Fruit fly (Drosophila melanogaster) S2 (cell line): ENCODE measurements around the gene nero.

Experiments
- CG8478 ChIP-seq: fragments of >200 bp; optimal IDR thresholded peaks from 2 replicates; lab custom pipeline; 2018
- CTCF ChIP-seq, 2 experiments: fragments of >200 bp; optimal IDR thresholded peaks; 2 replicates each; lab custom pipeline; 2018

DNA sequence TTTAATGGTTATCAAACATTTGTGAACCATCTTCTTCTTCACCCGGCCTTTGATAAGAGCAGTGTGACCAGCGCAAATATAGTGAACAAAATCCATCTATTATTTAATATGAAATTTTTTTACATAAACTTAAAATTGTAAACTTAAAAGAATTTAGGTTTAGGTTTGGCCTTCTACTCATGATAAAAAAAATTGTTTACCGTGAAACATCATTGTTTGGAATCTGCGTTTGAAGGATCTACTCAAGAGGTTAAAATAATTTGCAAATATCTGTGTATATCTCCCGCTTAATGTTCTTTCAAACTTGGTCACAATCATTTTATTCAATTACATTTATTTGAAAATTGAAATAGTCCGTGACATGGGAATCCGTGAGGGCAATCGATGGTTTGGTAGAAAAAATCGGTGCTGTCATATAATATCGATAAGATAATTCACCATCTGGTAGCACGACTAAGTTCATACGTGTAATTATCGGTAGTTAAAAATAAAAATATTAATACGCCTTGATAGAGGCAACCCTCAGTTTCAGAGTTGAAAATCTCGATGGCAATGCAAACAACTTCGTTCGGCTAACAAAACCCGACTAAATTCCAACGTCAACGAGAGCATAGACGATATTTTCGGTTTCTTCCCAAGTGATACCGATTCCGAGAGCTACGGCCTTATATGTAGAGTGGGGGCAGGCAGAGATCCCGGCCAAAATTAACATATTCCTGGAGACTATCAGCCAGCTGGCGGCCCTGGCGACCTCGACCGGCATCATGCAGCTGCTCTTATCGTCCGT is 24.6 kb upstream of the nero start, which contains the start of the genes betaGlu and sip3:
- TF ChIP-seq CTCF (optimal IDR thresholded peaks at IDR 0.05; lab: Kevin White, UChicago) = no peak
- no peak for TF ChIP-seq CG8478 (lab: Kevin White, UChicago)
